Worm (Caenorhabditis elegans): ENCODE measurements around the gene pph-2.

DNA sequence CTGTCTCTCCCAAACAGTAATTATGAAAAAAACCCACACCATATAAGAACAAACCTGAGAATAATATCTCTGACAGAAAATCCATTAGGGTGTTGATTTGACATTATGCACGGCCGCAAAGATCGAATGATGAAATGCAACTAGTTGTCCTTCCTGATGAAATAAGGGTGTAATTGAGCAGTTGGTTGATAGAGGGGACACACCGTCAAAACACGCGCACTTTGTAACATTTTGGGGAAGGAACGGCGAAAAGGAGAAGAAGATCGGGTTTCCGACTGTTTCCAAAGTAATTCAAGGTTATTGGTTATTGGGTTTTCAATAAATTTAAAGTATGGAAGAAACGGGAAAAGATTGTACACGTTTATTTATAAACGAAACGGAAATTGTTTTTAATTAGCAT lies 44.4 kb upstream of the pph-2 start, which contains the start of gene ZK822.1:
- TF ChIP-seq nhr-237 (tag; optimal IDR thresholded peaks at IDR 0.05) (no peak), F10B5.3 (tag; optimal IDR thresholded peaks at IDR 0.05) (no peak), zag-1 (tag; optimal IDR thresholded peaks at IDR 0.05) (no peak), lin-39 (tag; optimal IDR thresholded peaks at IDR 0.05) (no peak), ceh-28 (tag; optimal IDR thresholded peaks at IDR 0.05) (no peak), hlh-11 (tag; optimal IDR thresholded peaks at IDR 0.05) (no peak), set-16 (GFP tag; IDR thresholded peaks at IDR 0.05) (no peak)
